Worm (Caenorhabditis elegans): ENCODE measurements around the gene W02H5.2.

W02H5.2 gene

DNA sequence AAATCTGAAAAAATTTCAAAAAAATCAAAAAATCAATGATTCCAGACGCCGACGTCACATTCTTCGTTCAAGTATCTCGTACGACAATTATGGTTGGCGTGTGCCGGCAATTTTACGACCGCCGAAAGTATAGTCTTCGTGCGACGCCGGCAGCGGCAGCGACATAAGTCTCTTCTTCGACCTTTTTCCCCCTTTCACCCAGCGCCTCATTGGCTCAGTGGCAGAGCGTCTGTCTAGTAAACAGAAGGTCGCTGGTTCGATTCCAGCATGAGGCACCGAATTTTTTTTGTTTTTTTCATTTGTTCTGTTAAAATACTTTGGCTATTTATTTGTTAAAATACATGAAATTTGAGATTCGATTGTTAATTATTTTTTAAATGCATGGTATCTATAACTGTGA, 34.7 kb downstream of the W02H5.2 start (continued):
- TF ChIP-seq lim-6 (tag; optimal IDR thresholded peaks at IDR 0.05), result peak; percentile 29
- peak; percentile 3 for TF ChIP-seq sox-4 (tag; optimal IDR thresholded peaks at IDR 0.05)
- TF ChIP-seq elt-2 (tag; optimal IDR thresholded peaks at IDR 0.05), result peak; percentile 62
- no peak for TF ChIP-seq ceh-24 (tag; optimal IDR thresholded peaks at IDR 0.05)
- no peak for TF ChIP-seq pha-4 (tag; optimal IDR thresholded peaks at IDR 0.05)
- TF ChIP-seq ref-2 (tag; optimal IDR thresholded peaks at IDR 0.05), result peak; percentile 39
- TF ChIP-seq ceh-19 (GFP tag; optimal IDR thresholded peaks at IDR 0.05), result peak; percentile 38
- TF ChIP-seq ceh-34 (tag; optimal IDR thresholded peaks at IDR 0.05), result peak; percentile 49
- no peak for TF ChIP-seq ceh-9 (tag; optimal IDR thresholded peaks at IDR 0.05)
- peak; percentile 27 for TF ChIP-seq lin-11 (tag; optimal IDR thresholded peaks at IDR 0.05)
- TF ChIP-seq fkh-10 (GFP tag; optimal IDR thresholded peaks at IDR 0.05), result no peak
- TF ChIP-seq pax-1 (tag; optimal IDR thresholded peaks at IDR 0.05), result no peak
- TF ChIP-seq unc-3 (GFP tag; conservative IDR thresholded peaks at IDR 0.05), result no peak
- peak; percentile 23 for TF ChIP-seq unc-3 (tag; optimal IDR thresholded peaks at IDR 0.05)
- peak; percentile 41 for TF ChIP-seq ahr-1 (tag; optimal IDR thresholded peaks at IDR 0.05)
- TF ChIP-seq unc-55 (GFP tag; optimal IDR thresholded peaks at IDR 0.05), result no peak
- peak; percentile 5 for TF ChIP-seq ztf-16 (tag; optimal IDR thresholded peaks at IDR 0.05)
- peak; percentile 26 for TF ChIP-seq ceh-6 (GFP tag; optimal IDR thresholded peaks at IDR 0.05)
- peak; percentile 37 for TF ChIP-seq ceh-48 (tag; optimal IDR thresholded peaks at IDR 0.05)
- no peak for TF ChIP-seq nhr-11 (tag; optimal IDR thresholded peaks at IDR 0.05)
- TF ChIP-seq gmeb-2 (tag; optimal IDR thresholded peaks at IDR 0.05), result peak; percentile 69
- TF ChIP-seq elt-4 (tag; optimal IDR thresholded peaks at IDR 0.05), result no peak
- peak; percentile 60 for TF ChIP-seq nfya-1 (tag; optimal IDR thresholded peaks at IDR 0.05)
- TF ChIP-seq C38D4.7 (GFP tag; optimal IDR thresholded peaks at IDR 0.05), result peak; percentile 61
- TF ChIP-seq dmd-4 (tag; optimal IDR thresholded peaks at IDR 0.05; ENCODE audit: borderline replicate concordance), result no peak
- TF ChIP-seq T23F11.4 (GFP tag; optimal IDR thresholded peaks at IDR 0.05), result peak; percentile 48
- peak; percentile 49 for TF ChIP-seq ttx-3 (tag; optimal IDR thresholded peaks at IDR 0.05)
- TF ChIP-seq Y22D7AL.16 (tag; optimal IDR thresholded peaks at IDR 0.05), result no peak
- no peak for TF ChIP-seq pros-1 (tag; optimal IDR thresholded peaks at IDR 0.05)

DNA sequence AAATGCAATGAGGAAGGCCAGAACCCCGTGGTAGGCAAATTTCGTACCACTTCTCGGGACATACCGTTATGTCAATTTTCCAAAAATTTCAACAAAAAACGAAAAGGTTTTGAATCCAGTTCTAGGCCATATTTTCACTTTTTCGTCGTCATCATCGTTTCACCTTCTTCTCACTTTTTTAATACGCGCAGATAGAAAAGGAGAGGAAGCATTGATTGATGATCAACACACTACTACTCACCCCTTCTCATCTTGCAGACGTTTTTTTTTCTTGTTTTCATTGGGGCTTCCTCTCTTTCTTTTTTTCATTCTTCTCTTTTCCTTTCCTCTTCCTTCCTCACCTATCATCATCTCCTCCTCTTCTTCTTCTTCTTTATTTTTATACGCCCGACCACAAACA, 36.6 kb downstream of the W02H5.2 start:
- TF ChIP-seq ceh-19 (GFP tag; optimal IDR thresholded peaks at IDR 0.05), result no peak
- TF ChIP-seq lin-11 (tag; optimal IDR thresholded peaks at IDR 0.05), result no peak
- TF ChIP-seq Y22D7AL.16 (tag; optimal IDR thresholded peaks at IDR 0.05), result no peak
- TF ChIP-seq elt-4 (tag; optimal IDR thresholded peaks at IDR 0.05), result no peak
- TF ChIP-seq mec-3 (tag; optimal IDR thresholded peaks at IDR 0.05; ENCODE audit: borderline replicate concordance), result no peak
- no peak for TF ChIP-seq hlh-13 (GFP tag; optimal IDR thresholded peaks at IDR 0.05)
- TF ChIP-seq pat-9 (tag; optimal IDR thresholded peaks at IDR 0.05), result no peak
- TF ChIP-seq ceh-14 (tag; optimal IDR thresholded peaks at IDR 0.05), result no peak
- no peak for TF ChIP-seq hlh-15 (tag; optimal IDR thresholded peaks at IDR 0.05)
- no peak for TF ChIP-seq K09A11.1 (tag; optimal IDR thresholded peaks at IDR 0.05; ENCODE audit: insufficient read depth)
- no peak for TF ChIP-seq unc-3 (GFP tag; conservative IDR thresholded peaks at IDR 0.05)
- no peak for TF ChIP-seq unc-3 (tag; optimal IDR thresholded peaks at IDR 0.05)
- no peak for TF ChIP-seq npax-4 (tag; optimal IDR thresholded peaks at IDR 0.05)

DNA sequence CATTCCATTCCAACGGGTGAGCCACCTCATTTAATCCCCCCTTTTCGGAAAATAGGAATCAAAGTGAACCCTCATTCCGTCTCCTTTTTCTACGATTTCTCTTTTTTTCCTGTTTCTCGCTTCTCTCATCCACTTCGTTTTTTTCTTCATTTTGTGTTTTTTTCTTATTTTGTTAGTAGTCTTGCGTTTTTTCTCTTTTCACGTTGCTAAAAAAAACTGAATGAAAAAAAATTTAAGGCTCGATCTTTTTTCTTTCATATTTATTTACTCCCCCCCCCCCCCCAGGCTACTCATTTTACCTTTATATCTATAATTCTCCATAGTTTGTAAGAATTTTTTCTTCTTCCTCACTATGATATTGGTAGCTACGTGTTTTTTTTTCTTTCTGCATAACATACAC, 38.5 kb downstream of the W02H5.2 start:
- TF ChIP-seq dmd-4 (tag; optimal IDR thresholded peaks at IDR 0.05; ENCODE audit: borderline replicate concordance), result no peak
- TF ChIP-seq nfya-1 (tag; optimal IDR thresholded peaks at IDR 0.05), result no peak
- TF ChIP-seq unc-42 (tag; optimal IDR thresholded peaks at IDR 0.05), result no peak
- TF ChIP-seq ceh-34 (tag; optimal IDR thresholded peaks at IDR 0.05), result no peak

DNA sequence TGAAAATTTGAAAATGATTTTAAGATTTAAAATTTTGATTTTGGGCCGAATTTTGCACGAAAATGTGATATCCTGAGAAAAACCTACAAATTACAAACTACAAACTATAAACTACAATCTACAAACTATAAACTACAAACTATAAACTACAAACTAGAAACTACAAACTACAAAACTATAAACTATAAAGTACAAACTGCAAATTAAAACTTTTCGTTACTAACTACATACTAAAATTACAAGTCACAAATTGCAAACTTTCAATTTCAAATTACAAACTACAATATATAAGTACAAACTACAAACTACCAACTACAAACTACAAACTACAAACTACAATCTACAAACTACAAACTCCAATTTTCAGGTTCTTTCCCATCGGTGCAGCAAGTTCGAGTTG, 44.4 kb downstream of the W02H5.2 start:
- TF ChIP-seq che-1 (tag; optimal IDR thresholded peaks at IDR 0.05) (no peak), ceh-22 (tag; optimal IDR thresholded peaks at IDR 0.05) (no peak), ama-1 (optimal IDR thresholded peaks at IDR 0.05) (no peak), eyg-1 (tag; optimal IDR thresholded peaks at IDR 0.05) (no peak), ceh-18 (tag; optimal IDR thresholded peaks at IDR 0.05) (no peak), syd-9 (tag; optimal IDR thresholded peaks at IDR 0.05) (no peak), ceh-48 (tag; optimal IDR thresholded peaks at IDR 0.05) (no peak), hlh-8 (tag; optimal IDR thresholded peaks at IDR 0.05) (no peak), rnt-1 (tag; optimal IDR thresholded peaks at IDR 0.05) (no peak), ref-2 (tag; optimal IDR thresholded peaks at IDR 0.05) (no peak), pag-3 (tag; optimal IDR thresholded peaks at IDR 0.05; ENCODE audit: borderline replicate concordance) (no peak), pqm-1 (tag; optimal IDR thresholded peaks at IDR 0.05) (no peak), fax-1 (tag; optimal IDR thresholded peaks at IDR 0.05) (no peak)
